Worm (Caenorhabditis elegans): ENCODE results near the gene M02B7.2.

- TF ChIP-seq Y22D7AL.16 (tag; optimal IDR thresholded peaks at IDR 0.05): no peak
- no peak for TF ChIP-seq lin-11 (tag; optimal IDR thresholded peaks at IDR 0.05)
- no peak for TF ChIP-seq ceh-9 (tag; optimal IDR thresholded peaks at IDR 0.05)
- peak; percentile 69 for TF ChIP-seq tbx-2 (tag; optimal IDR thresholded peaks at IDR 0.05)
- TF ChIP-seq ceh-30 (tag; optimal IDR thresholded peaks at IDR 0.05): no peak
- TF ChIP-seq nhr-11 (tag; optimal IDR thresholded peaks at IDR 0.05): no peak
- TF ChIP-seq elt-2 (tag; optimal IDR thresholded peaks at IDR 0.05): no peak
- TF ChIP-seq pat-9 (tag; optimal IDR thresholded peaks at IDR 0.05): no peak
- TF ChIP-seq tbx-7 (tag; optimal IDR thresholded peaks at IDR 0.05): no peak
Measured at ce11 chrIV:3764012-3764549, 39.3 kb upstream of the M02B7.2 start.
